Fruit fly (Drosophila melanogaster): Measurements from ENCODE around the gene CG40045.

Gene CG40045

DNA sequence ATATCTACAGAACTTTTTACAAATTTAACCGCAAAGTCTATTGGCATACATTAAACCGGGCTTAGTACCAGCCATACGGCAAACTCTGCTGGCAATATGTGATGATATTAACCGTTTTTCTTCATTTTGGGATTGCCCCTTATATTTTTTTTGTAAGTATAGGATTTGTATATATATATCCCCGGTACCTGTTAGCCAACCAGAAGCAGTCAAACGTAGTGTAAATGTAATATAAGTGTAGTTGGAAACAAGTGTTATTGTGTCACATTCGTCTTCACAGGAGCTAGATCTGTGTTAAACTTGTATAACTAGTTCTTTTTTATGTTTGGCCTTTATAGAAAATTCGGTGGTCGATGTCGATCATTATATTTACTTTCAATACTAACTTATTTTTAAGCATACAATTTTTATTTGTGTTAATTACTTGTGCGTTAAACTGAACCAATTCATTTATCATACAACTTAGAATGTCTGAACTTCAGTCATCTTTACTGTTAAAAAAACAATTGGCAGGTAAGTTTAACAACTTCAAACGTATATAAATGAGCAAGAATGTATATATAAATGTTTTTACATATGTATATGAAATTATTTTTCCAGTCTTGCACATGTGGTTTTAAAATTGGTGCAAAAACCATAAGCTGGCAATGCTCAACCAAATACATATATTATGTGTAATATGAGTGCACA, at the start of gene CG40045:
CG40045 (plus strand) TSS at position 305 of the 690 bp plus-strand sequence.
- TF ChIP-seq N (GFP tag; optimal IDR thresholded peaks at IDR 0.05) (peak; percentile 92), HLH106 (tag; optimal IDR thresholded peaks at IDR 0.05) (peak; percentile 9), Dif (GFP tag; optimal IDR thresholded peaks at IDR 0.05; ENCODE audit: partially characterized antibody) (no peak), Hr78 (GFP tag; optimal IDR thresholded peaks at IDR 0.05) (peak; percentile 69), Hnf4 (GFP tag; optimal IDR thresholded peaks at IDR 0.05) (no peak), jim (GFP tag; optimal IDR thresholded peaks at IDR 0.05) (no peak), woc (GFP tag; optimal IDR thresholded peaks at IDR 0.05) (peak; percentile 35), sv (GFP tag; optimal IDR thresholded peaks at IDR 0.05) (no peak), Sp1 (GFP tag; optimal IDR thresholded peaks at IDR 0.05) (no peak), Rel (GFP tag; optimal IDR thresholded peaks at IDR 0.05) (no peak), Rel (tag; optimal IDR thresholded peaks at IDR 0.05) (no peak)

DNA sequence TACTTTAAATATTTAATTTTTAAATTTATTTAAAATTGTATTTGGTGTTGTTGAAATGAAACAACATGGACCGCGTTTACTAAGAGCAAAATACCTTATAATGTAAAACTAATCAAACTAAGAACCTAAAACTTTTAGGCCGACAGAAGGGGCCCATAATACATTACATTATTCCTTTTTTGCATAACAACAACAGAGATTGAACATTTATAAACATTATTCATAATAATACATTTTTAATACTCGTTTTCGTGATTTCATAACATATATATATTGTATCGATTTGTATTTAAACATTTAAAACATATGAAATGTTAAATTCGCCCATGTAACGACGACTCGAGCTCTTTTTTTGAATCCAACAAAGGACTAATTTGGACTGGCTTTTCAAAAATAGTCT, 42.0 kb upstream of the CG40045 start, which contains the start of gene CG40470:
CG40470 (minus strand) TSS at position 101 of the 400 bp plus-strand sequence.
- TF ChIP-seq dsf (GFP tag; optimal IDR thresholded peaks at IDR 0.05; ENCODE audit: borderline replicate concordance) (no peak), Vsx2 (GFP tag; optimal IDR thresholded peaks at IDR 0.05; ENCODE audit: partially characterized antibody) (no peak), br (GFP tag; optimal IDR thresholded peaks at IDR 0.05) (no peak), Dfd (GFP tag; optimal IDR thresholded peaks at IDR 0.05) (no peak), Dif (GFP tag; optimal IDR thresholded peaks at IDR 0.05; ENCODE audit: partially characterized antibody) (no peak)

DNA sequence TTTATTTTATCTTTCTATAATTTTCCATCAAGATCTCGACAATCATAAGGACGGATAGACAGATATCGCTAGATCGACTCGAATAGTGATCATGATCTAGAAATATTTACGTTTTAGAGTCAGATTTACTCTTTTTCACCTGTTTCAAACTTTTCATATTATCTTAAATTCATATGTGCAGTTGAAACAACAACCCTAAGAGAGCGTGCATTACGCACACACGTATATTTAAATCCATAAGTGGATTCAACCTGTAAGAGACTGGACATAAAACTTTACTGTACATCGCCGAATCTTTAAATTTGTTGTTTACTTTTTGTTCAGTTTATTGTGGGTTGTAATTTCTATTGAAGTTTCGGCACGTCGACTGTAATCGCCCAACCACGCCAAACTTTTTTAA, 1.5 kb downstream of the CG40045 start:
- TF ChIP-seq Sp1 (GFP tag; optimal IDR thresholded peaks at IDR 0.05): no peak
- no peak for TF ChIP-seq brk (GFP tag; optimal IDR thresholded peaks at IDR 0.05)
- no peak for TF ChIP-seq woc (GFP tag; optimal IDR thresholded peaks at IDR 0.05)

DNA sequence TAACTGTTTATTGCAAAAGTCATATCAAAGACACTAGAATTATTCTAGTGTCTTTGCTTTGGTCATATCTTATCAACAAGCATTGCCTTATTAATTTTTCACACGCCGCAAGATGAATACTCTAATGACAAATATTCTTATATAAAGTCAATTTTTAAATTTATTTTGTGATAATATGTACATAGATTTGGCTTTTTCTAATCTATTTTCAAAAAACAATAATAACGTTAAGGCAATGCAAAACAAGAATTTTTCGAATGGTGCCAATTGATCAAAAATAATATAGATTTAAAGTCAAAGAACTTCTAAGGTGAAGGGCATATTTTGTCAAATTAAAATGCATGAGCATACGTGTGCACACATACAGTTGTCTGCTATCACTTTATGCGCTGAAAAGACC, 5.7 kb downstream of the CG40045 start:
- TF ChIP-seq Dfd (GFP tag; optimal IDR thresholded peaks at IDR 0.05): peak; percentile 29

DNA sequence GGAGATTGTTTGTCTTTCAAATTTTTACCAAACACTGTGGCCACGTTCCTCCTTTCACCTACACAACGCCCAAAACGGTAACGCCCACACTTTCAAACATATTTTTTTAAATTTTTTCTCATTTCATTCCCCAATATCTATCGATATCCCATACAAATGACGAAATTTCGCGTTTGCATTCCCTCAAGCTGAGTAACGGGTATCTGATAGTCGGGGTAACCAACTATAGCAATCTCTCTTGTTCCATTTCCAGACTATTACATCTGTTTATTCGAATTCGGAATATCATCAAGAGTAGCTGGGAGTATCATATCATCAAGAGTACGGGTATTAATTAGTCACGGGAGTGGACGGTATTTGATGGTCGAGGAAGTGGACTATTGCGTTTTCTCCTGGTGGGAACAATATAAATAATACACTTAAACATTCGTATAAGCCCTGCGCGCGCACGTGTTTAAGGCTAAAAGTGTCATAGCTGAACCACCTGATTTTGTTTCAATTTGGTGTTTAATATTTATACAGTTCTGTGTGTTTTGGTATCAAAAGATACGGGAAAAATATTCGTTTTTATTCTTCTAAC, 45.5 kb downstream of the CG40045 start, which contains the start of gene Snap25:
Snap25 (plus strand) TSS at position 468 of the 580 bp plus-strand sequence.
- no peak for TF ChIP-seq Hr78 (GFP tag; optimal IDR thresholded peaks at IDR 0.05)

DNA sequence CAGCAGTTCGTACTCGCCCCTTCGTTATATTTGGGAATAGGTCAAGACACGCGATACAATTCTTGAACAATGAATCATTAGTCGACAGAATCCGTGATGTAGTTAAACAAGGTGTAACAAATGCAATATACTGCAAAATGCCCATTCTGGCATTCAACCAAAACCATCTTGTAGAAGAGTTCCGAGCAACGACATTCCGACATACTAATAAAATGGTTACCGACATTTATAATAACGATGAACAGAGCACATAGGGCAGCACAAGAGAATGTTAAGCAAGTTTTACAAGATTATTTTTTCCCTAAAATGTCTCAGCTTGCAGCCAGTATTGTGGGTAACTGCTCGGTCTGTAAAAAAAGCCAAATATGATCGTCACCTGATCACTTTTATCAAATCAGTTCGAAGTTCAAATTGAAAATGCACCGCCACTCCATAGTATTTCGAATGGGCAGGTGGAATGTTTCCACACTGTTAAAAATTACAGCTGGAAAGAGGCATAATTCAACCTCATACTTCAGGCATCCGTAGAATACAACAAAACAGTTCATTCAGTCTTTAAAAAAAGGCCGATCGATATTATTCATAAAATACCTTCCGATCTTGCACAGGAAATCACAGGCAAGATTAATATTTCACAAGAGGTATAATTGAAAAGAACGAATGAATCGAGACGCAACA, 54.8 kb downstream of the CG40045 start:
- TF ChIP-seq CG9705 (GFP tag; optimal IDR thresholded peaks at IDR 0.05) (no peak), CrebA (GFP tag; optimal IDR thresholded peaks at IDR 0.05; ENCODE audit: borderline replicate concordance) (no peak), woc (GFP tag; optimal IDR thresholded peaks at IDR 0.05) (no peak), dmrt93B (GFP tag; optimal IDR thresholded peaks at IDR 0.05) (no peak)

Data from whole organism, wandering third instar larva.